Fruit fly (Drosophila melanogaster): ENCODE data around the gene Nf1.
A peak's percentile ranks its signal among the peaks of the same experiment; 100 is the strongest.

Nf1 gene

dm6 chr3R:25966944-25967343 lies 15.9 kb upstream of the Nf1 start:
- TF ChIP-seq esn (GFP tag; optimal IDR thresholded peaks at IDR 0.05) (no peak), svp (GFP tag) (no peak), Lpt (GFP tag; optimal IDR thresholded peaks at IDR 0.05) (no peak), fkh (GFP tag; optimal IDR thresholded peaks at IDR 0.05) (no peak), dac (GFP tag; optimal IDR thresholded peaks at IDR 0.05) (no peak), CG6808 (GFP tag; optimal IDR thresholded peaks at IDR 0.05) (no peak), Sox102F (GFP tag; optimal IDR thresholded peaks at IDR 0.05) (no peak), Sox14 (GFP tag; optimal IDR thresholded peaks at IDR 0.05) (no peak), acj6 (GFP tag; optimal IDR thresholded peaks at IDR 0.05) (no peak), CG6792 (GFP tag; optimal IDR thresholded peaks at IDR 0.05) (no peak), Met (GFP tag; optimal IDR thresholded peaks at IDR 0.05) (no peak), CG6276 (GFP tag; optimal IDR thresholded peaks at IDR 0.05) (no peak), spab (GFP tag; optimal IDR thresholded peaks at IDR 0.05) (no peak), Sox15 (GFP tag; optimal IDR thresholded peaks at IDR 0.05) (no peak), Eip93F (GFP tag; optimal IDR thresholded peaks at IDR 0.05) (no peak), CG32006 (GFP tag; optimal IDR thresholded peaks at IDR 0.05) (no peak), lz (GFP tag; optimal IDR thresholded peaks at IDR 0.05) (no peak), achi (GFP tag; optimal IDR thresholded peaks at IDR 0.05) (no peak), CG11294 (GFP tag; IDR thresholded peaks at IDR 0.05) (no peak)

- no peak for TF ChIP-seq CG16779 (tag; optimal IDR thresholded peaks at IDR 0.05)
Observed at dm6 chr3R:25968486-25968885, 14.3 kb upstream of the Nf1 start.

- TF ChIP-seq Smox (GFP tag; optimal IDR thresholded peaks at IDR 0.05): no peak
- peak; percentile 32 for TF ChIP-seq svp (GFP tag)
Observed at dm6 chr3R:25968915-25969314, 13.9 kb upstream of the Nf1 start.

dm6 chr3R:25969780-25970179 lies 13.0 kb upstream of the Nf1 start, which contains the start of gene fid:
fid (plus strand) TSS chr3R:25970080.
- TF ChIP-seq achi (GFP tag; optimal IDR thresholded peaks at IDR 0.05): no peak
- TF ChIP-seq CG6854 (GFP tag; optimal IDR thresholded peaks at IDR 0.05): no peak
- TF ChIP-seq svp (GFP tag): no peak
- no peak for TF ChIP-seq topi (GFP tag; optimal IDR thresholded peaks at IDR 0.05)
- TF ChIP-seq CG4318 (GFP tag; optimal IDR thresholded peaks at IDR 0.05): no peak
- no peak for TF ChIP-seq salr (GFP tag; optimal IDR thresholded peaks at IDR 0.05)
- TF ChIP-seq CG10669 (GFP tag; optimal IDR thresholded peaks at IDR 0.05): no peak
- no peak for TF ChIP-seq Smox (GFP tag; optimal IDR thresholded peaks at IDR 0.05)
- no peak for TF ChIP-seq ss (GFP tag; optimal IDR thresholded peaks at IDR 0.05)
- TF ChIP-seq CG11902 (GFP tag; optimal IDR thresholded peaks at IDR 0.05): no peak
- no peak for TF ChIP-seq CG6163 (GFP tag; IDR thresholded peaks at IDR 0.05)

dm6 chr3R:25983274-25983673 lies 461 bp downstream of the Nf1 start:
- no peak for TF ChIP-seq OdsH (GFP tag; optimal IDR thresholded peaks at IDR 0.05)
- 0 out of 3 replicates have a peak, but pooled peaks have one; percentile 20 for TF ChIP-seq CG6163 (GFP tag; IDR thresholded peaks at IDR 0.05)

dm6 chr3R:25996197-25997005 lies 13.6 kb downstream of the Nf1 start, which contains the start of gene CG43116:
CG43116 (minus strand) TSS chr3R:25996996.
- TF ChIP-seq Smox (GFP tag; optimal IDR thresholded peaks at IDR 0.05) (peak; percentile 94), topi (GFP tag; optimal IDR thresholded peaks at IDR 0.05) (peak; percentile 94), Eip78C (GFP tag) (peak; percentile 99), acj6 (GFP tag; optimal IDR thresholded peaks at IDR 0.05) (peak; percentile 95), CG10669 (GFP tag; optimal IDR thresholded peaks at IDR 0.05) (peak; percentile 96), CG11902 (GFP tag; optimal IDR thresholded peaks at IDR 0.05) (peak; percentile 92), Hr38 (GFP tag; optimal IDR thresholded peaks at IDR 0.05) (no peak), CG6854 (GFP tag; optimal IDR thresholded peaks at IDR 0.05) (peak; percentile 82), fd59A (GFP tag; optimal IDR thresholded peaks at IDR 0.05) (peak; percentile 94), CG6163 (GFP tag; IDR thresholded peaks at IDR 0.05) (peak; percentile 96), dsx (GFP tag; optimal IDR thresholded peaks at IDR 0.05; ENCODE audit: poor library complexity, severe bottlenecking) (peak; percentile 96), CG3032 (tag; optimal IDR thresholded peaks at IDR 0.05) (peak; percentile 97), Gug (GFP tag; IDR thresholded peaks at IDR 0.05) (peak; percentile 72), CG10631 (GFP tag; optimal IDR thresholded peaks at IDR 0.05) (peak; percentile 96), CG8319 (GFP tag; optimal IDR thresholded peaks at IDR 0.05) (peak; percentile 77), vri (GFP tag; optimal IDR thresholded peaks at IDR 0.05) (no peak), OdsH (GFP tag; optimal IDR thresholded peaks at IDR 0.05) (peak; percentile 95), Hr39 (GFP tag; optimal IDR thresholded peaks at IDR 0.05) (peak; percentile 87), esn (GFP tag; optimal IDR thresholded peaks at IDR 0.05) (peak; percentile 95), Sox15 (GFP tag; optimal IDR thresholded peaks at IDR 0.05) (peak; percentile 90)
